Fruit fly (Drosophila melanogaster) whole organism, embryonic: ENCODE data around the gene Obp83ef.

Experiments used
- Adf1 ChIP-seq: fragments of 200-800 bp; sonication (Bioruptor generic); IDR thresholded peaks from 2 replicates; pipeline ENCODE4 v1.3.6; 2022; ENCODE audit warnings: missing biosample characterization, missing genetic modification characterization
- Awh ChIP-seq: fragments of 200-800 bp; sonication (Bioruptor generic); IDR thresholded peaks from 2 replicates; pipeline ENCODE4, ENCODE4 v1.3.6; 2022; ENCODE audit warnings: missing biosample characterization, missing genetic modification characterization
- Blimp-1 ChIP-seq: fragments of 200-800 bp; sonication (Bioruptor generic); optimal IDR thresholded peaks from 3 replicates; lab custom pipeline; 2018; ENCODE audit warnings: missing biosample characterization, missing genetic modification characterization, mild to moderate bottlenecking, moderate library complexity, missing genetic modification reagents
- CG11504 ChIP-seq: fragments of 200-800 bp; sonication (Bioruptor generic); optimal IDR thresholded peaks from 3 replicates; lab custom pipeline; 2019; ENCODE audit warnings: missing biosample characterization, mild to moderate bottlenecking, missing genetic modification characterization, moderate library complexity
- CG11560 ChIP-seq: fragments of 200-800 bp; sonication (Bioruptor generic); IDR thresholded peaks from 3 replicates; pipeline ENCODE4 v1.3.6; 2022; ENCODE audit warnings: missing biosample characterization, missing genetic modification characterization
- CG1233 ChIP-seq: fragments of 200-800 bp; sonication (Bioruptor generic); optimal IDR thresholded peaks from 4 replicates; lab custom pipeline; 2018; ENCODE audit warnings: missing biosample characterization, mild to moderate bottlenecking, missing genetic modification characterization
- CG18011 ChIP-seq: fragments of 200-800 bp; sonication (Bioruptor generic); optimal IDR thresholded peaks from 2 replicates; lab custom pipeline; 2017; ENCODE audit warnings: missing biosample characterization, missing genetic modification characterization, mild to moderate bottlenecking, moderate library complexity, missing genotype
- CG1832 ChIP-seq: fragments of 200-800 bp; sonication (Bioruptor generic); optimal IDR thresholded peaks from 2 replicates; lab custom pipeline; 2017; ENCODE audit warnings: missing biosample characterization, mild to moderate bottlenecking, missing genetic modification characterization, inconsistent platforms
- CG2712 ChIP-seq: fragments of 200-800 bp; optimal IDR thresholded peaks from 3 replicates; lab custom pipeline; 2019; ENCODE audit warnings: missing biosample characterization, mild to moderate bottlenecking, missing genetic modification characterization, moderate library complexity
- CG30431 ChIP-seq: fragments of 200-800 bp; sonication (Bioruptor generic); optimal IDR thresholded peaks from 2 replicates; lab custom pipeline; 2017; ENCODE audit warnings: missing biosample characterization, missing genetic modification characterization
- CG32767 ChIP-seq: fragments of 200-800 bp; sonication (Bioruptor generic); IDR thresholded peaks from 2 replicates; pipeline ENCODE4 v1.3.6; 2022; ENCODE audit warnings: missing biosample characterization, missing genetic modification characterization
- CG34224 ChIP-seq: fragments of 200-800 bp; sonication (Bioruptor generic); IDR thresholded peaks from 3 replicates; pipeline ENCODE4 v1.3.6; 2022; ENCODE audit warnings: missing biosample characterization, missing genetic modification characterization; ENCODE audit not compliant: partially characterized antibody
- CG34422 ChIP-seq: fragments of 200-800 bp; sonication (Bioruptor generic); IDR thresholded peaks from 3 replicates; pipeline ENCODE4 v1.3.6; 2022; ENCODE audit warnings: missing biosample characterization, missing genetic modification characterization
- CG4282 ChIP-seq: fragments of 200-800 bp; sonication (Bioruptor generic); optimal IDR thresholded peaks from 2 replicates; lab custom pipeline; 2016; ENCODE audit warnings: missing biosample characterization, missing genetic modification characterization
- CG4404 ChIP-seq: fragments of 200-800 bp; sonication (Bioruptor generic); IDR thresholded peaks from 2 replicates; pipeline ENCODE4 v1.3.6; 2022; ENCODE audit warnings: missing biosample characterization, missing genetic modification characterization
- CG5180 ChIP-seq: fragments of 200-800 bp; sonication (Bioruptor generic); optimal IDR thresholded peaks from 3 replicates; lab custom pipeline; 2017; ENCODE audit warnings: missing biosample characterization, missing genetic modification characterization, mild to moderate bottlenecking, moderate library complexity, missing genetic modification reagents
- CG6175 ChIP-seq: fragments of 200-800 bp; sonication (Bioruptor generic); IDR thresholded peaks from 3 replicates; pipeline ENCODE4 v1.3.6; 2022; ENCODE audit warnings: missing biosample characterization, missing genetic modification characterization
- CG6791 ChIP-seq: fragments of 200-800 bp; sonication (Bioruptor generic); IDR thresholded peaks from 3 replicates; pipeline ENCODE4 v1.3.6; 2022; ENCODE audit warnings: missing biosample characterization, missing genetic modification characterization; ENCODE audit not compliant: partially characterized antibody
- CG7987 ChIP-seq: fragments of 200-800 bp; sonication (Bioruptor generic); optimal IDR thresholded peaks from 2 replicates; lab custom pipeline; 2018; ENCODE audit warnings: missing biosample characterization, mild to moderate bottlenecking, missing genetic modification characterization, moderate library complexity
- CG8388 ChIP-seq: fragments of 200-800 bp; sonication (Bioruptor generic); optimal IDR thresholded peaks from 2 replicates; lab custom pipeline; 2019; ENCODE audit warnings: missing biosample characterization, mild to moderate bottlenecking, missing genetic modification characterization, moderate library complexity
- CG8944 ChIP-seq: fragments of 200-800 bp; sonication (Bioruptor generic); optimal IDR thresholded peaks from 3 replicates; lab custom pipeline; 2016; ENCODE audit warnings: missing biosample characterization, missing genetic modification characterization
- ERR ChIP-seq: fragments of 200-800 bp; sonication (Bioruptor generic); optimal IDR thresholded peaks from 2 replicates; lab custom pipeline; 2016; ENCODE audit warnings: missing biosample characterization, missing genetic modification characterization
- Ets65A ChIP-seq: fragments of 200-800 bp; sonication (Bioruptor generic); peaks from one replicate; lab custom pipeline; 2016; ENCODE audit warnings: missing biosample characterization, missing genetic modification characterization
- Hr39 ChIP-seq: fragments of >200 bp; optimal IDR thresholded peaks from 2 replicates; lab custom pipeline; 2017
- Hr78 ChIP-seq, 2 experiments: fragments of 200-800 bp in 1 of 2; fragments of >200 bp in 1 of 2; sonication (Bioruptor generic) in 1 of 2; optimal IDR thresholded peaks; 2 replicates each; lab custom pipeline; 2017 to 2019; ENCODE audit warnings: missing biosample characterization in 2 of 2, missing genetic modification characterization in 2 of 2, mild to moderate bottlenecking in 1 of 2, moderate library complexity in 1 of 2
- Spps ChIP-seq: fragments of 200-800 bp; sonication (Bioruptor generic); optimal IDR thresholded peaks from 2 replicates; lab custom pipeline; 2018; ENCODE audit warnings: missing biosample characterization, mild to moderate bottlenecking, missing genetic modification characterization
- Usf ChIP-seq: fragments of 200-800 bp; sonication (Bioruptor generic); optimal IDR thresholded peaks from 2 replicates; lab custom pipeline; 2017; ENCODE audit warnings: missing genotype, missing biosample characterization, missing genetic modification characterization
- chinmo ChIP-seq: fragments of 200-800 bp; sonication (Bioruptor generic); IDR thresholded peaks from 4 replicates; pipeline ENCODE4 v1.3.6; 2022; ENCODE audit warnings: missing biosample characterization, missing genetic modification characterization; ENCODE audit not compliant: partially characterized antibody
- cwo ChIP-seq: fragments of 200-800 bp; sonication (Bioruptor generic); optimal IDR thresholded peaks from 3 replicates; lab custom pipeline; 2017; ENCODE audit warnings: missing biosample characterization, missing genetic modification characterization, mild to moderate bottlenecking, moderate library complexity, missing genetic modification reagents
- da ChIP-seq: fragments of 200-800 bp; sonication (Bioruptor generic); optimal IDR thresholded peaks from 2 replicates; lab custom pipeline; 2016; ENCODE audit warnings: missing biosample characterization, missing genetic modification characterization
- dmrt99B ChIP-seq: fragments of 200-800 bp; sonication (Bioruptor generic); optimal IDR thresholded peaks from 2 replicates; lab custom pipeline; 2018; ENCODE audit warnings: missing biosample characterization, mild to moderate bottlenecking, missing genetic modification characterization, moderate library complexity
- ewg ChIP-seq: fragments of 200-800 bp; sonication (Bioruptor generic); optimal IDR thresholded peaks from 3 replicates; lab custom pipeline; 2017; ENCODE audit warnings: mild to moderate bottlenecking, missing biosample characterization, missing genetic modification reagents, missing genetic modification characterization
- exex ChIP-seq: fragments of 200-800 bp; sonication (Bioruptor generic); optimal IDR thresholded peaks from 4 replicates; lab custom pipeline; 2018; ENCODE audit warnings: missing biosample characterization, mild to moderate bottlenecking, missing genetic modification characterization, moderate library complexity
- hb ChIP-seq: fragments of 200-800 bp; sonication (Bioruptor generic); IDR thresholded peaks from 3 replicates; pipeline ENCODE4 v1.3.6; 2022; ENCODE audit warnings: missing biosample characterization, missing genetic modification characterization; ENCODE audit not compliant: partially characterized antibody
- nom ChIP-seq: fragments of 200-800 bp; sonication (Bioruptor generic); optimal IDR thresholded peaks from 2 replicates; lab custom pipeline; 2017; ENCODE audit warnings: missing biosample characterization, missing genetic modification characterization, mild to moderate bottlenecking, moderate library complexity, missing genetic modification reagents
- oc ChIP-seq: fragments of 200-800 bp; sonication (Bioruptor generic); optimal IDR thresholded peaks from 2 replicates; lab custom pipeline; 2018; ENCODE audit warnings: missing biosample characterization, mild to moderate bottlenecking, missing genetic modification characterization, moderate library complexity
- pan ChIP-seq, 4 experiments: fragments of >200 bp in 3 of 4; fragments of 200-800 bp in 1 of 4; sonication (Bioruptor generic) in 1 of 4; optimal IDR thresholded peaks in 3 of 4; IDR thresholded peaks in 1 of 4; 2 replicates each; pipeline versions ENCODE4 v1.3.6 to Lab custom; 2017 to 2022; ENCODE audit warnings: missing biosample characterization in 2 of 4, missing genetic modification characterization in 2 of 4, mixed read lengths in 1 of 4
- pzg ChIP-seq: fragments of 200-800 bp; sonication (Bioruptor generic); optimal IDR thresholded peaks from 3 replicates; lab custom pipeline; 2018; ENCODE audit warnings: missing biosample characterization, mild to moderate bottlenecking, missing genetic modification characterization, moderate library complexity
- sd ChIP-seq: fragments of 200-800 bp; sonication (Bioruptor generic); optimal IDR thresholded peaks from 3 replicates; lab custom pipeline; 2018; ENCODE audit warnings: missing biosample characterization, mild to moderate bottlenecking, missing genetic modification characterization, moderate library complexity
- sens ChIP-seq: fragments of 200-800 bp; sonication (Bioruptor generic); peaks from one replicate; lab custom pipeline; 2016; ENCODE audit warnings: missing biosample characterization, missing genetic modification characterization
- ssp ChIP-seq: fragments of 200-800 bp; sonication (Bioruptor generic); IDR thresholded peaks from 2 replicates; pipeline ENCODE4 v1.3.6; 2022; ENCODE audit warnings: missing biosample characterization, missing genetic modification characterization
- tna ChIP-seq: fragments of 200-800 bp; sonication (Bioruptor generic); IDR thresholded peaks from 2 replicates; pipeline ENCODE4 v1.3.6; 2022; ENCODE audit warnings: missing biosample characterization, missing genetic modification characterization; ENCODE audit not compliant: partially characterized antibody
- tx ChIP-seq: fragments of 200-800 bp; sonication (Bioruptor generic); optimal IDR thresholded peaks from 2 replicates; lab custom pipeline; 2016; ENCODE audit warnings: missing biosample characterization, missing genetic modification characterization
- vvl ChIP-seq: fragments of 200-800 bp; sonication (Bioruptor generic); IDR thresholded peaks from 2 replicates; pipeline ENCODE4 v1.3.6; 2022; ENCODE audit warnings: missing biosample characterization, missing genetic modification characterization
- zf30C ChIP-seq: fragments of 200-800 bp; sonication (Bioruptor generic); optimal IDR thresholded peaks from 3 replicates; lab custom pipeline; 2018; ENCODE audit warnings: missing biosample characterization, mild to moderate bottlenecking, missing genetic modification characterization

Obp83ef gene

dm6 chr3R:6105160-6105559 is 5.7 kb downstream of the Obp83ef start:
- TF ChIP-seq vvl (GFP tag; lab: Robert Waterston, UW) (peak; percentile 70), Awh (peak; percentile 92), oc (peak; percentile 25), CG30431 (GFP tag; lab: Kevin White, UChicago) (no peak), Blimp-1 (GFP tag; lab: Kevin White, UChicago) (peak; percentile 30), pan (optimal IDR thresholded peaks at IDR 0.05; lab: Kevin White, UChicago) (no peak), pan (GFP tag; optimal IDR thresholded peaks at IDR 0.05 in 1 of 2, IDR thresholded peaks at IDR 0.05 in 1 of 2) (no peak), tx (GFP tag; lab: Kevin White, UChicago) (no peak), CG6791 (GFP tag; lab: Robert Waterston, UW) (no peak), cwo (no peak), CG1832 (no peak), hb (GFP tag; lab: Robert Waterston, UW) (no peak), pzg (no peak), ssp (GFP tag; lab: Robert Waterston, UW) (no peak), Spps (no peak)
- TF ChIP-seq, all 482 proteins: peak for 4

dm6 chr3R:6102726-6103125 is 8.1 kb downstream of the Obp83ef start:
- TF ChIP-seq CG5180 (GFP tag; lab: Kevin White, UChicago) (peak; percentile 80), CG1233 (GFP tag; lab: Kevin White, UChicago) (no peak), Ets65A (GFP tag; lab: Kevin White, UChicago) (peak; percentile 46), CG4404 (GFP tag; lab: Robert Waterston, UW) (0 out of 2 replicates have a peak, but pooled peaks have one; percentile 5), CG34422 (GFP tag; lab: Robert Waterston, UW) (0 out of 3 replicates have a peak, but pooled peaks have one; percentile 27), Blimp-1 (GFP tag; lab: Kevin White, UChicago) (peak; percentile 93)

- TF ChIP-seq sens (GFP tag; lab: Kevin White, UChicago) (peak; percentile 69), zf30C (no peak), ERR (GFP tag; lab: Kevin White, UChicago) (no peak), CG8388 (GFP tag; lab: Kevin White, UChicago) (no peak), Hr39 (no peak), CG11560 (tag; lab: Robert Waterston, UW) (no peak), CG11504 (peak; percentile 22)
- TF ChIP-seq, all 482 proteins: peak for 2
Measured at dm6 chr3R:6102318-6102717, 8.5 kb downstream of the Obp83ef start.

dm6 chr3R:6100764-6101163 is 10.1 kb downstream of the Obp83ef start, which contains the start of gene Gasp:
Gene Gasp (minus strand): TSS chr3R:6100887.
- TF ChIP-seq CG6175, result 0 out of 3 replicates have a peak, but pooled peaks have one; percentile 52
- TF ChIP-seq CG2712 (tag; lab: Kevin White, UChicago), result peak; percentile 12
- no peak for TF ChIP-seq tna (GFP tag; lab: Robert Waterston, UW)
- peak; percentile 77; the same call in 2 of the 4 replicates for TF ChIP-seq chinmo (GFP tag; lab: Robert Waterston, UW)
- peak; percentile 4 for TF ChIP-seq CG4282 (GFP tag; lab: Kevin White, UChicago)
- TF ChIP-seq CG32767, result 0 out of 2 replicates have a peak, but pooled peaks have one; percentile 30
- TF ChIP-seq ewg (GFP tag; lab: Kevin White, UChicago), result peak; percentile 11
- peak; percentile 38 for TF ChIP-seq nom (GFP tag; lab: Kevin White, UChicago)
- TF ChIP-seq CG18011, result peak; percentile 95
- TF ChIP-seq CG7987, result no peak
- TF ChIP-seq Blimp-1 (GFP tag; lab: Kevin White, UChicago), result peak; percentile 18
- TF ChIP-seq sd (tag; lab: Kevin White, UChicago), result peak; percentile 40
- TF ChIP-seq CG8944 (GFP tag; lab: Kevin White, UChicago), result no peak
- no peak for TF ChIP-seq Usf (GFP tag; lab: Kevin White, UChicago)
- TF ChIP-seq dmrt99B (tag; lab: Kevin White, UChicago), result no peak
- no peak for TF ChIP-seq da
- peak; percentile 96 for TF ChIP-seq Adf1
- TF ChIP-seq CG34224 (GFP tag; lab: Robert Waterston, UW), result peak; percentile 36; the same call in 1 of the 3 replicates
- no peak for TF ChIP-seq exex (tag; lab: Kevin White, UChicago)
- peak in 1 of 2 experiments; percentile 5 for TF ChIP-seq Hr78 (GFP tag; optimal IDR thresholded peaks at IDR 0.05; lab: Kevin White, UChicago)
